Worm (Caenorhabditis elegans) whole organism, L4 larva: ENCODE data around the gene H23N18.5.

Experiments
- D1046.2 ChIP-seq: fragments of 200-800 bp; sonication (Bioruptor generic); IDR thresholded peaks from 2 replicates; pipeline ENCODE4 v1.3.6; 2022; ENCODE audit warnings: missing genetic modification characterization, missing compliant biosample characterization
- F49E8.2 ChIP-seq: sonication (generic microtip); optimal IDR thresholded peaks from 2 replicates; lab custom pipeline; 2016; ENCODE audit warnings: missing compliant biosample characterization, mild to moderate bottlenecking, missing genetic modification characterization, borderline replicate concordance
- aha-1 ChIP-seq: fragments of 150-350 bp; peaks from one replicate; lab custom pipeline; 2014; ENCODE audit warnings: missing biosample characterization, missing genetic modification characterization
- daf-12 ChIP-seq: fragments of 150-350 bp; optimal IDR thresholded peaks from 2 replicates; lab custom pipeline; 2014; ENCODE audit warnings: missing biosample characterization, missing genetic modification reagents, missing genetic modification characterization
- daf-19 ChIP-seq: fragments of 200-800 bp; sonication (Bioruptor generic); conservative IDR thresholded peaks from 2 replicates; pipeline ENCODE4 v1.3.6; 2022; ENCODE audit warnings: missing genetic modification characterization, missing compliant biosample characterization
- lin-13 ChIP-seq: fragments of 150-350 bp; optimal IDR thresholded peaks from 2 replicates; lab custom pipeline; 2014; ENCODE audit warnings: missing biosample characterization, missing genetic modification reagents, missing genetic modification characterization
- mxl-3 ChIP-seq: fragments of 200-800 bp; sonication (Bioruptor generic); optimal IDR thresholded peaks from 2 replicates; lab custom pipeline; 2018; ENCODE audit warnings: mild to moderate bottlenecking, missing genetic modification characterization, missing compliant biosample characterization
- nhr-237 ChIP-seq: sonication (generic microtip); optimal IDR thresholded peaks from 2 replicates; lab custom pipeline; 2017; ENCODE audit warnings: missing biosample characterization, missing genetic modification characterization
- nhr-25 ChIP-seq: sonication (generic microtip); optimal IDR thresholded peaks from 2 replicates; lab custom pipeline; 2017; ENCODE audit warnings: missing genetic modification characterization, mild to moderate bottlenecking, missing compliant biosample characterization, antibody characterized with exemption, moderate library complexity, borderline replicate concordance; ENCODE audit not compliant: insufficient read depth
- nhr-28 ChIP-seq: fragments of 150-350 bp; optimal IDR thresholded peaks from 2 replicates; lab custom pipeline; 2014; ENCODE audit warnings: missing biosample characterization, missing genetic modification characterization
- nhr-6 ChIP-seq: fragments of 150-350 bp; optimal IDR thresholded peaks from 2 replicates; lab custom pipeline; 2014; ENCODE audit warnings: missing biosample characterization, missing genetic modification characterization
- nhr-77 ChIP-seq: fragments of 150-350 bp; optimal IDR thresholded peaks from 2 replicates; lab custom pipeline; 2014; ENCODE audit warnings: missing biosample characterization, missing genetic modification characterization

ce11 chrV:4885372-4885771 lies 26.8 kb downstream of the H23N18.5 start, which contains the start of gene T19H12.3:
- TF ChIP-seq F49E8.2, result no peak
- no peak for TF ChIP-seq daf-12 (tag; lab: Kevin White, UChicago)
- TF ChIP-seq mxl-3 (GFP tag; lab: Kevin White, UChicago), result no peak
- TF ChIP-seq lin-13 (GFP tag; lab: Kevin White, UChicago), result no peak
- TF ChIP-seq nhr-28, result no peak
- no peak for TF ChIP-seq nhr-237 (tag; lab: Kevin White, UChicago)
- TF ChIP-seq nhr-77 (tag; lab: Kevin White, UChicago), result no peak
- no peak for TF ChIP-seq daf-19 (GFP tag; lab: Robert Waterston, UW)
- TF ChIP-seq nhr-25 (tag; lab: Kevin White, UChicago), result no peak
- TF ChIP-seq nhr-6 (tag; lab: Kevin White, UChicago), result no peak
- no peak for TF ChIP-seq aha-1 (tag; lab: Kevin White, UChicago)
- TF ChIP-seq D1046.2 (GFP tag; lab: Robert Waterston, UW), result no peak
